Fruit fly (Drosophila melanogaster): ENCODE results near the gene CG4025.

Gene CG4025

DNA sequence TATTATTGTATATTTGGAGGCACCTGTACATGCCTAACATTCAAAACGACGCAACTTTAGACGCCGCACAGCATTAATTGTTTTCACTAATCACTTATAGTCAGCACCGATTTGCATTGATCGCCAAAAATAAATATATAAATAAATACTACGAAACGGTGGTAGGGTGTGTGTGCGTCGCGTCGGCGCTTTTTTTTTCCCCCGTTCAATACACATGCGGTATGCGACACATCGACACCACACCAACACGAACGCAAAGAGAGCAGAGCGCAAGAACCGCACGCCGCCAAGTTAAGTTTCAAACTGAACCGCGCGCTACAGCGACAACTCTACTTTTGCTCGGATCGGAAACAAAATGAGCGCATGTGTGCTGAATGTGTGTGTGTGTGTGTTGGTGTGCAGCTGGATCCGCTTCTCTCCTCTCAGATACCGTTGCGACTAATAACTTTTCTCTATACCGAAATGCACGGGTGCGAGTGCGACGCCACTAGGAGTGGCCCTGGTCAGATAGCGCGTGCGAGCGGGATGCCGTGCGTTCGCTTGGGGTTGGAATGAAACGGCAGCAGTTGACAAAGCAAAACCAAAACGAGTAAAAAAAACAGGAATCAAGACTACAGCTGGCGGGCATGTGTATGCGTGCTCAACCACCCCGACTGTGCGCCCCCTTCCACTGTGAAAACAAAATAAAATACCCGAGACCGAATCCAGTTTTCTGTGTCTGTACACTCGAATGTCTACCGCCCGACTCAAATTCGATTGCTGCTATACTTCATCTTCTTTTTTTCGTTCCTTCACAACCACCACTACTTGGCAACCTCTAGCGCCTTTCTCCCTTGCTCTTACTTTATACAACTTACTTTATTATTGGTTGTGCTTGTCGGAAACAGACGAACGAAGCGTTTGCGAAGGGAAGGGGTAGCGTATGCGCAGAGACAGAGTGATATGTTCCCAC lies 46.5 kb downstream of the CG4025 start, which contains the start of gene ph-d:
ph-d (minus strand) TSS at position 274 of the 952 bp plus-strand sequence.
- peak; percentile 95 for TF ChIP-seq CG17801 (GFP tag; optimal IDR thresholded peaks at IDR 0.05; ENCODE audit: partially characterized antibody)

- peak; percentile 82 for TF ChIP-seq CG17801 (GFP tag; optimal IDR thresholded peaks at IDR 0.05; ENCODE audit: partially characterized antibody)
These were observed 47.4 kb downstream of the CG4025 start for dm6 chrX:2123965-2124688.

DNA sequence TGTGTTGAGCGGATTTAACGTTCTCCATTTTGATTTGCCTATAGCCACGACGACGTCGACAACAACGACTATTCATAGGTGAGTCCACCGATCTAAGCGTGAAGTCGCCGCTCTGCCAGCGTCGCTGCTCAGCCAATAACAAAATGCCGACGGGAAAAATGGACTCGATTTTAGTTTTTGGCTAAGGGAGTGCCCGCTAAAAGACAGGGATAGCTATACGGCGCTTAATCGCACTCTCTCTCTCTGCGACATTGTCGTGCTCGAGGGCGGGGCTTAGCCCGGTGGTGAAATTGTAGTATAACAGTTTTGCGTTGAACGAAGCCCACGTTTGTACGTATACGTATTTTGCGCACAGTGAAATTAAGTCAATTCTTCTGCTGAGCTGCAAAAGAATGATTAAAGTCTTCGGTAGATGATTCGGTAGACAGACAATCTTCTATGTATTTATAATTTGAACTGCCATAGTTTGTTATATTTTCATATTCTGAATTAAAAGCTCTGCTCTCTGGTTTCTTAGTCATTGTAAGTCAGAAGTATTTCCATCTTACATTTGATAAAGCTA lies 48.8 kb downstream of the CG4025 start:
- no peak for TF ChIP-seq CG17801 (GFP tag; optimal IDR thresholded peaks at IDR 0.05; ENCODE audit: partially characterized antibody)

Measured in ovary, adult (tissue).